Worm (Caenorhabditis elegans) whole organism, young adult: ENCODE results near the gene F23B12.1.

ENCODE experiments used
- B0019.2 ChIP-seq: fragments of 200-800 bp; sonication (Bioruptor generic); conservative IDR thresholded peaks from 2 replicates; pipeline ENCODE4 v1.3.6; 2022; ENCODE audit warnings: missing genetic modification reagents, missing genetic modification characterization, missing compliant biosample characterization
- B0035.1 ChIP-seq: sonication (generic microtip); optimal IDR thresholded peaks from 2 replicates; lab custom pipeline; 2016; ENCODE audit warnings: missing genetic modification characterization, mild to moderate bottlenecking, missing compliant biosample characterization, missing genotype, missing genetic modification reagents
- B0336.3 ChIP-seq: fragments of 200-800 bp; sonication (Bioruptor generic); IDR thresholded peaks from 2 replicates; pipeline ENCODE4 v1.3.6; 2022; ENCODE audit warnings: missing genetic modification characterization, missing compliant biosample characterization
- F39B2.1 ChIP-seq: fragments of 200-800 bp; sonication (Bioruptor generic); IDR thresholded peaks from 2 replicates; pipeline ENCODE4 v1.3.6; 2022; ENCODE audit warnings: missing genetic modification reagents, missing genetic modification characterization, missing compliant biosample characterization
- F49E8.2 ChIP-seq: sonication (generic microtip); optimal IDR thresholded peaks from 3 replicates; lab custom pipeline; 2017; ENCODE audit warnings: missing genetic modification characterization, mild to moderate bottlenecking, missing compliant biosample characterization, antibody characterized with exemption, moderate library complexity; ENCODE audit not compliant: insufficient read depth
- Y53F4B.3 ChIP-seq: fragments of 200-800 bp; sonication (Bioruptor generic); IDR thresholded peaks from 2 replicates; pipeline ENCODE4 v1.3.6; 2022; ENCODE audit warnings: missing genetic modification reagents, missing genetic modification characterization, missing compliant biosample characterization
- Y53G8AR.9 ChIP-seq: fragments of 200-800 bp; sonication (Bioruptor generic); conservative IDR thresholded peaks from 2 replicates; pipeline ENCODE4 v1.3.6; 2022; ENCODE audit warnings: missing genetic modification reagents, missing genetic modification characterization, missing compliant biosample characterization
- ama-1 ChIP-seq, 3 experiments: fragments of 150-350 bp in 1 of 3; sonication (generic microtip) in 2 of 3; optimal IDR thresholded peaks; 2 replicates each; lab custom pipeline; 2014 to 2018; ENCODE audit warnings: missing biosample characterization in 2 of 3, missing genetic modification characterization in 2 of 3, missing genetic modification reagents in 2 of 3
- aptf-2 ChIP-seq: fragments of 200-800 bp; sonication (Bioruptor generic); conservative IDR thresholded peaks from 2 replicates; pipeline ENCODE4 v1.3.6; 2022; ENCODE audit warnings: missing genetic modification reagents, missing genetic modification characterization, missing compliant biosample characterization
- aptf-3 ChIP-seq: fragments of 200-800 bp; sonication (Bioruptor generic); IDR thresholded peaks from 2 replicates; pipeline ENCODE4 v1.3.6; 2022; ENCODE audit warnings: missing genetic modification characterization, missing compliant biosample characterization
- atf-7 ChIP-seq: sonication (generic microtip); optimal IDR thresholded peaks from 2 replicates; lab custom pipeline; 2017; ENCODE audit warnings: mild to moderate bottlenecking, missing genetic modification characterization, missing compliant biosample characterization
- attf-6 ChIP-seq: fragments of 200-800 bp; sonication (Bioruptor generic); IDR thresholded peaks from 2 replicates; pipeline ENCODE4 v1.3.6; 2022; ENCODE audit warnings: missing genetic modification reagents, missing genetic modification characterization, missing compliant biosample characterization
- ccch-3 ChIP-seq: fragments of 200-800 bp; sonication (Bioruptor generic); optimal IDR thresholded peaks from 2 replicates; lab custom pipeline; 2018; ENCODE audit warnings: mild to moderate bottlenecking, missing genetic modification characterization, missing compliant biosample characterization
- ceh-58 ChIP-seq: fragments of 200-800 bp; sonication (Bioruptor generic); IDR thresholded peaks from 2 replicates; pipeline ENCODE4 v1.3.6; 2022; ENCODE audit warnings: missing genetic modification characterization, missing compliant biosample characterization
- ceh-91 ChIP-seq: fragments of 200-800 bp; sonication (Bioruptor generic); IDR thresholded peaks from 2 replicates; pipeline ENCODE4 v1.3.6; 2022; ENCODE audit warnings: missing genetic modification reagents, missing genetic modification characterization, missing compliant biosample characterization
- efl-1 ChIP-seq: fragments of 150-350 bp; optimal IDR thresholded peaks from 2 replicates; lab custom pipeline; 2014; ENCODE audit warnings: missing biosample characterization, missing genetic modification reagents, missing genetic modification characterization
- egl-18 ChIP-seq: fragments of 200-800 bp; sonication (Bioruptor generic); IDR thresholded peaks from 2 replicates; pipeline ENCODE4 v1.3.6; 2022; ENCODE audit warnings: missing genetic modification reagents, missing genetic modification characterization, missing compliant biosample characterization
- egrh-3 ChIP-seq: fragments of 200-800 bp; sonication (Bioruptor generic); IDR thresholded peaks from 2 replicates; pipeline ENCODE4 v1.3.6; 2022; ENCODE audit warnings: missing genetic modification reagents, missing genetic modification characterization, missing compliant biosample characterization
- fkh-3 ChIP-seq: sonication (generic microtip); optimal IDR thresholded peaks from 2 replicates; lab custom pipeline; 2016; ENCODE audit warnings: mild to moderate bottlenecking, missing genetic modification characterization, missing compliant biosample characterization
- lin-26 ChIP-seq: fragments of 200-800 bp; sonication (Bioruptor generic); IDR thresholded peaks from 2 replicates; pipeline ENCODE4 v1.3.6; 2022; ENCODE audit warnings: missing genetic modification reagents, missing genetic modification characterization, missing compliant biosample characterization
- lsl-1 ChIP-seq: fragments of 200-800 bp; sonication (Bioruptor generic); optimal IDR thresholded peaks from 2 replicates; lab custom pipeline; 2018; ENCODE audit warnings: mild to moderate bottlenecking, missing genetic modification characterization, moderate library complexity, missing compliant biosample characterization
- lsy-27 ChIP-seq: sonication (generic microtip); optimal IDR thresholded peaks from 2 replicates; lab custom pipeline; 2017; ENCODE audit warnings: missing genetic modification characterization, mild to moderate bottlenecking, missing compliant biosample characterization, antibody characterized with exemption, missing genotype, borderline replicate concordance; ENCODE audit not compliant: insufficient read depth
- mel-28 ChIP-seq: sonication (generic microtip); optimal IDR thresholded peaks from 2 replicates; lab custom pipeline; 2016; ENCODE audit warnings: borderline replicate concordance, mild to moderate bottlenecking, missing genetic modification characterization, missing compliant biosample characterization
- mes-4 ChIP-seq: sonication (generic microtip); optimal IDR thresholded peaks from 2 replicates; lab custom pipeline; 2016; ENCODE audit warnings: missing genotype, missing genetic modification characterization, missing compliant biosample characterization
- nhr-179 ChIP-seq: sonication (generic microtip); optimal IDR thresholded peaks from 2 replicates; lab custom pipeline; 2016; ENCODE audit warnings: mild to moderate bottlenecking, missing genetic modification characterization, missing compliant biosample characterization
- nhr-27 ChIP-seq: fragments of 200-800 bp; sonication (Bioruptor generic); optimal IDR thresholded peaks from 2 replicates; lab custom pipeline; 2018; ENCODE audit warnings: mild to moderate bottlenecking, missing genetic modification characterization, moderate library complexity, missing compliant biosample characterization
- nhr-80 ChIP-seq: sonication (generic microtip); optimal IDR thresholded peaks from 2 replicates; lab custom pipeline; 2016; ENCODE audit warnings: missing genetic modification characterization, missing compliant biosample characterization
- nhr-90 ChIP-seq: sonication (generic microtip); optimal IDR thresholded peaks from 2 replicates; lab custom pipeline; 2016; ENCODE audit warnings: missing genotype, mild to moderate bottlenecking, missing genetic modification characterization, missing compliant biosample characterization
- pbrm-1 ChIP-seq: fragments of 200-800 bp; sonication (Bioruptor generic); IDR thresholded peaks from 2 replicates; pipeline ENCODE4 v1.3.6; 2022; ENCODE audit warnings: missing genetic modification reagents, missing genetic modification characterization, missing compliant biosample characterization
- snpc-1.1 ChIP-seq: sonication (generic microtip); optimal IDR thresholded peaks from 2 replicates; lab custom pipeline; 2017; ENCODE audit warnings: missing genetic modification characterization, mild to moderate bottlenecking, missing compliant biosample characterization, antibody characterized with exemption, moderate library complexity, missing genotype, missing genetic modification reagents; ENCODE audit not compliant: insufficient read depth
- snpc-1.3 ChIP-seq: sonication (generic microtip); optimal IDR thresholded peaks from 2 replicates; lab custom pipeline; 2017; ENCODE audit warnings: missing genetic modification characterization, mild to moderate bottlenecking, missing compliant biosample characterization, antibody characterized with exemption, moderate library complexity, missing genotype, missing genetic modification reagents; ENCODE audit not compliant: insufficient read depth
- unc-62 ChIP-seq: fragments of 150-350 bp; optimal IDR thresholded peaks from 2 replicates; lab custom pipeline; 2014; ENCODE audit warnings: missing biosample characterization, missing genetic modification reagents, missing genetic modification characterization
- zim-3 ChIP-seq: sonication (generic microtip); optimal IDR thresholded peaks from 2 replicates; lab custom pipeline; 2017; ENCODE audit warnings: mild to moderate bottlenecking, missing genetic modification characterization, moderate library complexity, missing compliant biosample characterization

Gene F23B12.1

ce11 chrV:14437355-14437754 lies 8.4 kb downstream of the F23B12.1 start:
- TF ChIP-seq pbrm-1 (GFP tag; lab: Robert Waterston, UW) (no peak), aptf-2 (GFP tag; lab: Robert Waterston, UW) (no peak), ccch-3 (GFP tag; lab: Kevin White, UChicago) (no peak), unc-62 (GFP tag; lab: Kevin White, UChicago) (no peak), ama-1 (optimal IDR thresholded peaks at IDR 0.05; lab: Kevin White, UChicago) (no peak), ama-1 (GFP tag; optimal IDR thresholded peaks at IDR 0.05; lab: Kevin White, UChicago) (no peak), nhr-27 (tag; lab: Kevin White, UChicago) (no peak), nhr-179 (no peak), attf-6 (GFP tag; lab: Robert Waterston, UW) (no peak), zim-3 (tag; lab: Kevin White, UChicago) (no peak), egrh-3 (GFP tag; lab: Robert Waterston, UW) (no peak), lsy-27 (tag; lab: Kevin White, UChicago) (no peak), B0035.1 (tag; lab: Kevin White, UChicago) (no peak), lin-26 (GFP tag; lab: Robert Waterston, UW) (no peak), mel-28 (no peak), aptf-3 (GFP tag; lab: Robert Waterston, UW) (no peak), mes-4 (tag; lab: Kevin White, UChicago) (no peak)

DNA sequence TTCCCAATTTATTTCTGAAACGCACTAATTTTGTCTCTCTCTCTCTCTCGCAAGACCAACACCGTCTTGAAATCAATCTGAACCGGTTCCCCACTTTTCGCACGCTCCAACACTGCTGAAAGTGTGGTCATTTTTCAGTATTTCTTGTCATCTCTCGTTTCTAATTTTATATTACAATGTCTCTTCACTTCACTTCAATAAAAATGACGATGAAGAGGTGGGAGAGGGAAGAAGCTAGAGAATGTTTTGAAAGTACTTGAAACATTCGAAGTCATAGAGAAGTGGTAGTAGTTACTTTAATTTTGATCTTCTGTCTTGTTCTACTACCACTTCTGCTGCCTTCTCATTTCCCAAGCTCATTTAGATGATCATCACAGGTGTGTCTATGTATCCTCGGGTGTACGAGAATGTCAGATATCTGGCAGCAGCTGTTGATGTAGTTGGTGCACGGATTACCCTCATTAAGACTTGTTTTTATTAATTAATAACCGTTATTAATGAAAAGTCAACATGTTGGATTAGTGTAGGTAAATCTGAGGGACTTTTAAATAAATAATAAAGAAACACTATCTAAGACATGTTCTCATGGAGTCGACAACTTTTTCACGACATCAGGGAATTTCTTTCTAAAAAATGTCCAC lies 9.3 kb downstream of the F23B12.1 start:
- no peak for TF ChIP-seq ceh-58 (GFP tag; lab: Robert Waterston, UW)

DNA sequence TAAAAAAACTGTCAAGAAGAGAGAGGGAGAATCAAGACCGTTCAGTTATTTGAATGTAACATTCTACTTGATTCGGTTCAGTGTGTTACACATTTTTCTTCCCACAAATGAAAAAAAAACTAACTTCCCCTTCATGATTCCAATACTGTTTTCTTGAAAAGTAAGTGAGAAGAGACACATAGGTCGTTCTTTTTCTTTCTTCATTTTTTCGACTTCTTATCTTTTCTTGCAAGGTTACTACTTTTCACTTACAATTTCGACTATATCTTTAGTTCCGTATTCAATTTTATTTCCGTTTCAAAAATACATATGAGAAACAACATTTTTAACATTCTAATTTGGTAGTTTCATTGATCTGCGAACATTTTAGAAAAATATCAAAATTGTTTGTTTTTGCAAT lies 10.3 kb downstream of the F23B12.1 start:
- TF ChIP-seq egl-18 (GFP tag; lab: Robert Waterston, UW) (no peak), snpc-1.3 (tag; lab: Kevin White, UChicago) (no peak), F49E8.2 (tag; lab: Kevin White, UChicago) (no peak), B0336.3 (GFP tag; lab: Robert Waterston, UW) (no peak), atf-7 (tag; lab: Kevin White, UChicago) (no peak), efl-1 (no peak), ceh-91 (GFP tag; lab: Robert Waterston, UW) (no peak), nhr-80 (tag; lab: Kevin White, UChicago) (no peak), fkh-3 (tag; lab: Kevin White, UChicago) (no peak), snpc-1.1 (tag; lab: Kevin White, UChicago) (no peak), mes-4 (tag; lab: Kevin White, UChicago) (no peak), Y53F4B.3 (GFP tag; lab: Robert Waterston, UW) (no peak)

DNA sequence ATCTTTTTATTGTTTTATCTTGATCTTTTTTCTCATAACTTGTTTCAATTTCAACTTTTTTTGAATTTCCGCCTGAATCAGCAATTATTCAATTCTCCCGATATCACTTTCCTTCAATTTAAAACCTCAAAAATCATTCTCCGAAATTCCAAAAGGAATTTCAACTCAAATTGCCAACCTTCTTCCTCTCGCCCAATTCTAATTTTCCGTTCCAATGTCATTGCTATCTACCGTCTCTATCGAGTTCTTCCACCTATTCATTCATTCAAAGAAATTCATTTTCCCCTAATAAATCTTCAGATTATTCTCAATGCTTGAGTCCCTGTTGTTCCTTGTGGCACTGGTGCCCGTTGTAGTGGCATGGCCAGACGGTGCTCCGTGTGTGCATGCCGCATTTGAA lies 11.9 kb downstream of the F23B12.1 start, which contains the start of gene F23B12.4:
Gene F23B12.4, plus strand, starts transcription at position 301 of the 400 bp plus-strand sequence.
- no peak for TF ChIP-seq lsl-1 (GFP tag; lab: Kevin White, UChicago)
- no peak for TF ChIP-seq nhr-90
- TF ChIP-seq snpc-1.1 (tag; lab: Kevin White, UChicago), result no peak
- TF ChIP-seq B0019.2 (GFP tag; lab: Robert Waterston, UW), result no peak
- no peak for TF ChIP-seq ceh-58 (GFP tag; lab: Robert Waterston, UW)
- no peak for TF ChIP-seq Y53G8AR.9 (GFP tag; lab: Robert Waterston, UW)
- TF ChIP-seq F39B2.1, result no peak
- TF ChIP-seq nhr-179, result no peak
- TF ChIP-seq, all 124 proteins: peak for 0
